Worm (Caenorhabditis elegans): ENCODE results near the gene acdh-12.
A peak's percentile ranks its signal among the peaks of the same experiment; 100 is the strongest.

- TF ChIP-seq pha-4 (tag; optimal IDR thresholded peaks at IDR 0.05), result no peak
- TF ChIP-seq nhr-12 (tag; optimal IDR thresholded peaks at IDR 0.05), result no peak
- TF ChIP-seq ceh-82 (tag; optimal IDR thresholded peaks at IDR 0.05), result no peak
- TF ChIP-seq daf-12 (tag; optimal IDR thresholded peaks at IDR 0.05), result no peak
- no peak for TF ChIP-seq jun-1 (tag; optimal IDR thresholded peaks at IDR 0.05)
- TF ChIP-seq fkh-2 (tag; optimal IDR thresholded peaks at IDR 0.05), result no peak
- TF ChIP-seq ama-1 (optimal IDR thresholded peaks at IDR 0.05), result no peak
- TF ChIP-seq snpc-4 (tag; optimal IDR thresholded peaks at IDR 0.05), result no peak
- TF ChIP-seq mdl-1 (tag; optimal IDR thresholded peaks at IDR 0.05), result no peak
- no peak for TF ChIP-seq nhr-23 (tag; optimal IDR thresholded peaks at IDR 0.05)
- no peak for TF ChIP-seq ZK546.5 (tag; optimal IDR thresholded peaks at IDR 0.05)
- TF ChIP-seq fkh-10 (GFP tag; optimal IDR thresholded peaks at IDR 0.05), result peak; percentile 72
Measured at ce11 chrII:7182630-7183029, 12.8 kb downstream of the acdh-12 start.

Measured in whole organism, L3 larva.